Fruit fly (Drosophila melanogaster) whole organism, pupa: ENCODE results near the gene CG13127.

Source experiments
- CG10348 ChIP-seq: fragments of 200-800 bp; sonication (Bioruptor generic); IDR thresholded peaks from 2 replicates; pipeline ENCODE4 v1.3.6; 2022; ENCODE audit warnings: missing biosample characterization, missing genetic modification characterization
- CG12605 ChIP-seq: fragments of 200-800 bp; sonication (Bioruptor generic); IDR thresholded peaks from 2 replicates; pipeline ENCODE4 v1.3.6; 2022; ENCODE audit warnings: missing biosample characterization, missing genetic modification characterization
- CG13204 ChIP-seq: fragments of 200-800 bp; sonication (Bioruptor generic); optimal IDR thresholded peaks from 2 replicates; lab custom pipeline; 2018; ENCODE audit warnings: missing biosample characterization, mild to moderate bottlenecking, missing genetic modification characterization, moderate library complexity
- CG14655 ChIP-seq: fragments of 200-800 bp; sonication (Bioruptor generic); optimal IDR thresholded peaks from 3 replicates; lab custom pipeline; 2017; ENCODE audit warnings: mild to moderate bottlenecking, missing biosample characterization, missing genetic modification reagents, missing genetic modification characterization
- CG15710 ChIP-seq: fragments of 200-800 bp; sonication (Bioruptor generic); optimal IDR thresholded peaks from 2 replicates; lab custom pipeline; 2018; ENCODE audit warnings: missing biosample characterization, mild to moderate bottlenecking, missing genetic modification characterization, moderate library complexity
- CG17806 ChIP-seq: fragments of 200-800 bp; sonication (Bioruptor generic); optimal IDR thresholded peaks from 2 replicates; lab custom pipeline; 2018; ENCODE audit warnings: missing biosample characterization, mild to moderate bottlenecking, missing genetic modification characterization, moderate library complexity
- CG32121 ChIP-seq: fragments of 200-800 bp; sonication (Bioruptor generic); IDR thresholded peaks from 2 replicates; pipeline ENCODE4 v1.3.6; 2022; ENCODE audit warnings: missing biosample characterization, missing genetic modification characterization
- CG34367 ChIP-seq: fragments of 200-800 bp; sonication (Bioruptor generic); optimal IDR thresholded peaks from 2 replicates; lab custom pipeline; 2018; ENCODE audit warnings: missing biosample characterization, mild to moderate bottlenecking, missing genetic modification characterization
- CG4496 ChIP-seq: fragments of 200-800 bp; sonication (Bioruptor generic); IDR thresholded peaks from 3 replicates; pipeline ENCODE4 v1.3.6; 2022; ENCODE audit warnings: missing biosample characterization, missing genetic modification characterization
- CG8159 ChIP-seq: fragments of 200-800 bp; sonication (Bioruptor generic); optimal IDR thresholded peaks from 3 replicates; lab custom pipeline; 2018; ENCODE audit warnings: missing biosample characterization, mild to moderate bottlenecking, missing genetic modification characterization, moderate library complexity
- CG8301 ChIP-seq: fragments of 200-800 bp; sonication (Bioruptor generic); optimal IDR thresholded peaks from 2 replicates; lab custom pipeline; 2018; ENCODE audit warnings: missing biosample characterization, mild to moderate bottlenecking, missing genetic modification characterization
- CG9948 ChIP-seq: fragments of 200-800 bp; sonication (Bioruptor generic); optimal IDR thresholded peaks from 2 replicates; lab custom pipeline; 2018; ENCODE audit warnings: missing biosample characterization, mild to moderate bottlenecking, missing genetic modification characterization, moderate library complexity
- D1 ChIP-seq: fragments of 200-800 bp; sonication (Bioruptor generic); optimal IDR thresholded peaks from 2 replicates; lab custom pipeline; 2018; ENCODE audit warnings: missing biosample characterization, mild to moderate bottlenecking, missing genetic modification characterization, moderate library complexity
- EcR ChIP-seq: fragments of 200-800 bp; sonication (Bioruptor generic); optimal IDR thresholded peaks from 3 replicates; lab custom pipeline; 2019; ENCODE audit warnings: missing biosample characterization, missing genetic modification characterization, mild to moderate bottlenecking, moderate library complexity, missing genetic modification reagents
- Ets98B ChIP-seq: fragments of 200-800 bp; sonication (Bioruptor generic); IDR thresholded peaks from 2 replicates; pipeline ENCODE4 v1.3.6; 2022; ENCODE audit warnings: missing biosample characterization, missing genetic modification characterization
- Pif1A ChIP-seq: fragments of 200-800 bp; sonication (Bioruptor generic); optimal IDR thresholded peaks from 3 replicates; lab custom pipeline; 2016; ENCODE audit warnings: missing biosample characterization, missing genetic modification characterization
- Pif1B ChIP-seq: fragments of 200-800 bp; sonication (Bioruptor generic); optimal IDR thresholded peaks from 3 replicates; lab custom pipeline; 2016; ENCODE audit warnings: missing biosample characterization, missing genetic modification characterization
- Snoo ChIP-seq: fragments of 200-800 bp; sonication (Bioruptor generic); optimal IDR thresholded peaks from 3 replicates; lab custom pipeline; 2017; ENCODE audit warnings: missing biosample characterization, mild to moderate bottlenecking, missing genetic modification characterization, inconsistent platforms
- fd96Ca ChIP-seq: fragments of 200-800 bp; sonication (Bioruptor generic); IDR thresholded peaks from 3 replicates; pipeline ENCODE4 v1.3.6; 2022; ENCODE audit warnings: missing biosample characterization, missing genetic modification characterization
- gl ChIP-seq: fragments of 200-800 bp; sonication (Bioruptor generic); optimal IDR thresholded peaks from 2 replicates; lab custom pipeline; 2018; ENCODE audit warnings: missing biosample characterization, mild to moderate bottlenecking, missing genetic modification characterization
- rn ChIP-seq: fragments of 200-800 bp; sonication (Bioruptor generic); IDR thresholded peaks from 2 replicates; pipeline ENCODE4 v1.3.6; 2022; ENCODE audit warnings: missing biosample characterization, missing genetic modification characterization

Gene CG13127

dm6 chr2L:10009800-10010658 lies 16.4 kb upstream of the CG13127 start:
- peak; percentile 99 for TF ChIP-seq CG8159
- peak; percentile 99 for TF ChIP-seq CG15710 (tag; lab: Kevin White, UChicago)
- TF ChIP-seq rn (GFP tag; lab: Robert Waterston, UW), result peak; percentile 99
- peak; percentile 100 for TF ChIP-seq fd96Ca (GFP tag; lab: Robert Waterston, UW)
- peak; percentile 99 for TF ChIP-seq Ets98B
- no peak for TF ChIP-seq EcR (GFP tag; lab: Kevin White, UChicago)
- TF ChIP-seq Snoo (tag; lab: Kevin White, UChicago), result peak; percentile 99
- TF ChIP-seq CG14655 (GFP tag; lab: Kevin White, UChicago), result peak; percentile 99
- peak; percentile 99 for TF ChIP-seq CG9948 (tag; lab: Kevin White, UChicago)
- peak; percentile 99 for TF ChIP-seq CG12605 (GFP tag; lab: Robert Waterston, UW)
- peak; percentile 99 for TF ChIP-seq CG17806 (tag; lab: Kevin White, UChicago)
- TF ChIP-seq CG34367 (tag; lab: Kevin White, UChicago), result peak; percentile 99
- TF ChIP-seq CG10348 (GFP tag; lab: Robert Waterston, UW), result peak; percentile 98
- TF ChIP-seq gl (tag; lab: Kevin White, UChicago), result peak; percentile 99
- peak; percentile 99 for TF ChIP-seq CG4496 (GFP tag; lab: Robert Waterston, UW)
- TF ChIP-seq Pif1A (GFP tag; lab: Kevin White, UChicago), result peak; percentile 100
- TF ChIP-seq Pif1B (GFP tag; lab: Kevin White, UChicago), result peak; percentile 99
- TF ChIP-seq D1 (tag; lab: Kevin White, UChicago), result peak; percentile 92
- TF ChIP-seq CG8301 (tag; lab: Kevin White, UChicago), result peak; percentile 99
- TF ChIP-seq CG32121 (GFP tag; lab: Robert Waterston, UW), result peak; percentile 99
- TF ChIP-seq CG13204, result peak; percentile 97

DNA sequence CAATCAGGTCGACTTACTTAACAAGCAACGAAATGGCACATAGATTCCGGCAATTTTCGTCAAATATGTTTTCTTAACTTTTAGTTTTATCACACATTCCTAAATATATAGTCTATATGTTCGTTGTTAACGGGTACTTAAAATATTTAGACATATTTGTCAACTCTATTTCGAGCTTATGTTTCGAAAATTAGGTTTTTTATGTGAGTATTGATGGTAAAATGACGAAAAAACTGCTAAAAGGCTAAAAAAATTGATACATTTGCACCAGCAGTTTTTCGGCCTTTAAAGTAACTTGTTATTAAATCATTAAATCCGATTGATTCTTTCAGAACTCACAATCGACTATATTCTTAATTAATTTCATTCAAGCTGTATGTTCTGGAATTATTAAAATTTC lies 9.1 kb upstream of the CG13127 start, which contains the start of gene CG13131:
CG13131 (minus strand) TSS at position 101 of the 400 bp plus-strand sequence.
- TF ChIP-seq CG14655 (GFP tag; lab: Kevin White, UChicago), result no peak
- TF ChIP-seq CG10348 (GFP tag; lab: Robert Waterston, UW), result no peak
- no peak for TF ChIP-seq Snoo (tag; lab: Kevin White, UChicago)
- TF ChIP-seq Pif1B (GFP tag; lab: Kevin White, UChicago), result no peak
- TF ChIP-seq CG8301 (tag; lab: Kevin White, UChicago), result no peak
- TF ChIP-seq rn (GFP tag; lab: Robert Waterston, UW), result no peak
- TF ChIP-seq CG34367 (tag; lab: Kevin White, UChicago), result no peak
- TF ChIP-seq CG17806 (tag; lab: Kevin White, UChicago), result no peak
- TF ChIP-seq CG32121 (GFP tag; lab: Robert Waterston, UW), result no peak
- no peak for TF ChIP-seq CG8159
- no peak for TF ChIP-seq CG15710 (tag; lab: Kevin White, UChicago)
- TF ChIP-seq CG12605 (GFP tag; lab: Robert Waterston, UW), result no peak
- no peak for TF ChIP-seq Pif1A (GFP tag; lab: Kevin White, UChicago)
- no peak for TF ChIP-seq fd96Ca (GFP tag; lab: Robert Waterston, UW)
- TF ChIP-seq EcR (GFP tag; lab: Kevin White, UChicago), result no peak
- no peak for TF ChIP-seq Ets98B
- no peak for TF ChIP-seq CG4496 (GFP tag; lab: Robert Waterston, UW)

DNA sequence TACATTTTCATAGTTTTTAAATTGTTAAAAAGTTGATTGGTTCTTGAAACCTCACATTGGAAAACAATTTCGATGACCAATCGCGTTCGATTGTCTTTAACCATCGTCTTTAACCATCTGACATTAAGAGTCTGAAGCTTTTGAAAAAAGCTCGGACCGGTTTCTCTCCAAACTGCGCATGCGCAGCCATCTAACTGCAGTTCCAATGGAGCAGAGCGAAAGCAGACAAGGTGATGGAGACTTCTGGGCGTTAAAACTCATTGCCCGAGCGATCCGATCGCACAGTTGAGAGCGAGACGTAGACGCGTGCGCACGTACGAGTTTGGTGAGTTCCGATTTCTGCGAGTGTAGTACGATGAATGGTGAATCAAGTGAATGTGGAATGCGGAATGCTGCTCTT lies 5.9 kb downstream of the CG13127 start, which contains the start of gene obst-B:
obst-B (plus strand) TSS at position 276 of the 400 bp plus-strand sequence.
- TF ChIP-seq CG4496 (GFP tag; lab: Robert Waterston, UW) (no peak), Pif1B (GFP tag; lab: Kevin White, UChicago) (peak; percentile 33)

DNA sequence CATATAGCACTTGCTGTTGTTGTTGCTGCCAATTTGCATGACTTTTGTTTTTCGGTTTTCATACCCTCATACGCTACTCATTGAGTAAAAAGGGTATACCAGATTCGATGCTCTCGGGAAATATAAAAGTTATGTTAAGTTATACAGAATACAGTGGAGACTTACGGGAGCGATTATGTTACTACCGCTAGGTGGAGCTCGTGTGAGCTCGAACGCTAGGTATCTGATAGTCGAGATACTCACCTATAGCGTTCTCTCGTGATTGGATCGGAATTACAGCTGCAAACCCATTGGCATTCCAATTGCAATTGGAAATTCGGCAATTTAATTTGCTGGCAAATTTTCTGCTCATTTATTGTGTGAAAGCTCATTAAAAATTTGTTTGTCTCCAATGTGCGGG lies 6.9 kb downstream of the CG13127 start:
- TF ChIP-seq CG13204, result no peak
- no peak for TF ChIP-seq CG8301 (tag; lab: Kevin White, UChicago)
- TF ChIP-seq CG8159, result no peak
- no peak for TF ChIP-seq CG15710 (tag; lab: Kevin White, UChicago)
- no peak for TF ChIP-seq Snoo (tag; lab: Kevin White, UChicago)
- peak; percentile 12 for TF ChIP-seq CG14655 (GFP tag; lab: Kevin White, UChicago)
- peak; percentile 62; the same call in 2 of the 3 replicates for TF ChIP-seq CG4496 (GFP tag; lab: Robert Waterston, UW)
- TF ChIP-seq Pif1A (GFP tag; lab: Kevin White, UChicago), result no peak
- TF ChIP-seq fd96Ca (GFP tag; lab: Robert Waterston, UW), result peak; percentile 50; the same call in 1 of the 3 replicates
- TF ChIP-seq Ets98B, result peak; percentile 35
- peak; percentile 40; the same call in 1 of the 2 replicates for TF ChIP-seq CG32121 (GFP tag; lab: Robert Waterston, UW)
- no peak for TF ChIP-seq EcR (GFP tag; lab: Kevin White, UChicago)
- no peak for TF ChIP-seq rn (GFP tag; lab: Robert Waterston, UW)
- TF ChIP-seq D1 (tag; lab: Kevin White, UChicago), result no peak
- no peak for TF ChIP-seq CG12605 (GFP tag; lab: Robert Waterston, UW)
- TF ChIP-seq, all 21 proteins: peak for 5

DNA sequence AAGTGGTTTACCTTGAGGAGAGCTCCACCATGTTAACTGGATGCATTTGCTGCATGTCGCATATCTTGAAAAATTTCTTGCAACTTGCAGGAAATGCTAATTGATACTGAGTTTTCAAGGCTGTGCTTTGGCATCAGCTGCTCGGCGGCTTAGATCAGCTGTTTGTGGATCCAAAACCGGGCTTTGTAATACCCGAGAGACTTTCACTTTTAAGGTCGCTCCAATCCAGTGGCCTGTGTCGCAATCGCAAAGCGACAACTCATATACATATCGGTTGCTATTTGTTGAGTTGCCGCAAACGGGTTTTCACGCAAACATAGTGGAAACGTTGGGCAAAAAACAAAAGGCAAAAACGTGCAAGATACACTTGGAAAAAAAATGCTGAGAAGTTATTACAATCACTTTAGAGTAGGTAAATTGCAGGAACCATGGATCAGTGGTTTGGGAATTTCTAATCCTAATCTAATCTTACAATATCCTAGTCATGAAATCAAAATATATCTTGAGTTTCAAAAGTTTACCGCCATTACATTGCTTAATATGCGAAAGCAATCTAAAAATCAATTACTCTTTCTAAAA lies 9.4 kb downstream of the CG13127 start:
- peak; percentile 40 for TF ChIP-seq EcR (GFP tag; lab: Kevin White, UChicago)
- peak; percentile 25 for TF ChIP-seq Pif1A (GFP tag; lab: Kevin White, UChicago)
- TF ChIP-seq rn (GFP tag; lab: Robert Waterston, UW), result no peak
- TF ChIP-seq CG17806 (tag; lab: Kevin White, UChicago), result peak; percentile 34
- TF ChIP-seq CG34367 (tag; lab: Kevin White, UChicago), result peak; percentile 39
- no peak for TF ChIP-seq CG13204
- TF ChIP-seq CG14655 (GFP tag; lab: Kevin White, UChicago), result peak; percentile 31
- TF ChIP-seq Snoo (tag; lab: Kevin White, UChicago), result no peak
- TF ChIP-seq CG10348 (GFP tag; lab: Robert Waterston, UW), result no peak
- no peak for TF ChIP-seq CG4496 (GFP tag; lab: Robert Waterston, UW)
- TF ChIP-seq CG8301 (tag; lab: Kevin White, UChicago), result no peak
- TF ChIP-seq fd96Ca (GFP tag; lab: Robert Waterston, UW), result peak; percentile 38; the same call in 2 of the 3 replicates
- TF ChIP-seq Ets98B, result peak; percentile 7; the same call in 1 of the 2 replicates
- no peak for TF ChIP-seq Pif1B (GFP tag; lab: Kevin White, UChicago)
- peak; percentile 47 for TF ChIP-seq CG15710 (tag; lab: Kevin White, UChicago)
- TF ChIP-seq D1 (tag; lab: Kevin White, UChicago), result no peak
- no peak for TF ChIP-seq gl (tag; lab: Kevin White, UChicago)
- TF ChIP-seq CG32121 (GFP tag; lab: Robert Waterston, UW), result no peak
- TF ChIP-seq CG9948 (tag; lab: Kevin White, UChicago), result peak; percentile 36
- TF ChIP-seq CG12605 (GFP tag; lab: Robert Waterston, UW), result no peak
- peak; percentile 35 for TF ChIP-seq CG8159
